Fruit fly (Drosophila melanogaster) whole organism, embryonic: Measurements from ENCODE around the gene CG10064.

ENCODE experiments used
- Bdp1 ChIP-seq: fragments of 200-800 bp; sonication (Bioruptor generic); optimal IDR thresholded peaks from 3 replicates; lab custom pipeline; 2016; ENCODE audit warnings: missing biosample characterization, missing genetic modification characterization
- CG10959 ChIP-seq: fragments of 200-800 bp; sonication (Bioruptor generic); IDR thresholded peaks from 2 replicates; pipeline ENCODE4 v1.3.6; 2022; ENCODE audit warnings: missing biosample characterization, missing genetic modification characterization
- CG11398 ChIP-seq: fragments of 200-800 bp; sonication (Bioruptor generic); optimal IDR thresholded peaks from 2 replicates; lab custom pipeline; 2016; ENCODE audit warnings: missing biosample characterization, missing genetic modification characterization
- CG11504 ChIP-seq: fragments of 200-800 bp; sonication (Bioruptor generic); optimal IDR thresholded peaks from 3 replicates; lab custom pipeline; 2019; ENCODE audit warnings: missing biosample characterization, mild to moderate bottlenecking, missing genetic modification characterization, moderate library complexity
- CG12071 ChIP-seq: fragments of 200-800 bp; sonication (Bioruptor generic); optimal IDR thresholded peaks from 3 replicates; lab custom pipeline; 2018; ENCODE audit warnings: missing biosample characterization, mild to moderate bottlenecking, missing genetic modification characterization
- CG12219 ChIP-seq: fragments of 200-800 bp; sonication (Bioruptor generic); optimal IDR thresholded peaks from 3 replicates; lab custom pipeline; 2018; ENCODE audit warnings: missing biosample characterization, mild to moderate bottlenecking, missing genetic modification characterization
- CG13287 ChIP-seq: fragments of 200-800 bp; sonication (Bioruptor generic); IDR thresholded peaks from 2 replicates; pipeline ENCODE4 v1.3.6; 2022; ENCODE audit warnings: missing biosample characterization, missing genetic modification characterization; ENCODE audit not compliant: partially characterized antibody
- CG13775 ChIP-seq: fragments of 200-800 bp; sonication (Bioruptor generic); optimal IDR thresholded peaks from 3 replicates; lab custom pipeline; 2017; ENCODE audit warnings: missing biosample characterization, mild to moderate bottlenecking, missing genetic modification characterization
- CG31388 ChIP-seq: fragments of 200-800 bp; sonication (Bioruptor generic); optimal IDR thresholded peaks from 2 replicates; lab custom pipeline; 2016; ENCODE audit warnings: missing biosample characterization, missing genetic modification characterization
- CG34422 ChIP-seq: fragments of 200-800 bp; sonication (Bioruptor generic); IDR thresholded peaks from 3 replicates; pipeline ENCODE4 v1.3.6; 2022; ENCODE audit warnings: missing biosample characterization, missing genetic modification characterization
- CG4424 ChIP-seq: fragments of 200-800 bp; sonication (Bioruptor generic); optimal IDR thresholded peaks from 3 replicates; lab custom pipeline; 2016; ENCODE audit warnings: missing biosample characterization, missing genetic modification characterization
- CG6254 ChIP-seq: fragments of 200-800 bp; sonication (Bioruptor generic); optimal IDR thresholded peaks from 3 replicates; lab custom pipeline; 2017; ENCODE audit warnings: mild to moderate bottlenecking, missing biosample characterization, missing genetic modification reagents, missing genetic modification characterization
- CG9876 ChIP-seq: fragments of 200-800 bp; sonication (Bioruptor generic); optimal IDR thresholded peaks from 2 replicates; lab custom pipeline; 2016; ENCODE audit warnings: missing biosample characterization, missing genetic modification characterization
- CHES-1-like ChIP-seq: fragments of 200-800 bp; sonication (Bioruptor generic); optimal IDR thresholded peaks from 2 replicates; lab custom pipeline; 2016; ENCODE audit warnings: missing biosample characterization, missing genetic modification characterization
- Dek ChIP-seq: fragments of 200-800 bp; sonication (Bioruptor generic); optimal IDR thresholded peaks from 3 replicates; lab custom pipeline; 2019; ENCODE audit warnings: missing biosample characterization, mild to moderate bottlenecking, missing genetic modification characterization, moderate library complexity
- E2f1 ChIP-seq: fragments of 200-800 bp; sonication (Bioruptor generic); IDR thresholded peaks from 2 replicates; pipeline ENCODE4 v1.3.6; 2022; ENCODE audit warnings: missing biosample characterization, missing genetic modification characterization
- Eip74EF ChIP-seq, 2 experiments: fragments of 200-800 bp in 1 of 2; fragments of >200 bp in 1 of 2; sonication (Bioruptor generic) in 1 of 2; optimal IDR thresholded peaks; 2 replicates each; lab custom pipeline; 2017 to 2019; ENCODE audit warnings: missing biosample characterization in 2 of 2, missing genetic modification characterization in 2 of 2, mild to moderate bottlenecking in 1 of 2, moderate library complexity in 1 of 2
- GATAe ChIP-seq: fragments of 200-800 bp; sonication (Bioruptor generic); conservative IDR thresholded peaks from 2 replicates; pipeline ENCODE4 v1.3.6; 2022; ENCODE audit warnings: missing biosample characterization, missing genetic modification characterization
- H2.0 ChIP-seq: fragments of 200-800 bp; sonication (Bioruptor generic); IDR thresholded peaks from 2 replicates; pipeline ENCODE4 v1.3.6; 2022; ENCODE audit warnings: missing biosample characterization, missing genetic modification characterization
- Hr39 ChIP-seq: fragments of >200 bp; optimal IDR thresholded peaks from 2 replicates; lab custom pipeline; 2017
- MBD-R2 ChIP-seq: fragments of 200-800 bp; sonication (Bioruptor generic); IDR thresholded peaks from 2 replicates; pipeline ENCODE4 v1.3.6; 2022; ENCODE audit warnings: missing biosample characterization, missing genetic modification characterization
- Med ChIP-seq: fragments of 200-800 bp; sonication (Bioruptor generic); peaks from one replicate; lab custom pipeline; 2016; ENCODE audit warnings: missing biosample characterization, missing genetic modification characterization, mild to moderate bottlenecking, inconsistent platforms, moderate library complexity
- Myb ChIP-seq: fragments of 200-800 bp; sonication (Bioruptor generic); optimal IDR thresholded peaks from 2 replicates; lab custom pipeline; 2016; ENCODE audit warnings: missing biosample characterization, missing genetic modification characterization
- NFAT ChIP-seq: fragments of 200-800 bp; sonication (Bioruptor generic); IDR thresholded peaks from 2 replicates; pipeline ENCODE4 v1.3.6; 2022; ENCODE audit warnings: missing biosample characterization, missing genetic modification characterization
- Neu2 ChIP-seq: fragments of 200-800 bp; sonication (Bioruptor generic); optimal IDR thresholded peaks from 3 replicates; lab custom pipeline; 2016; ENCODE audit warnings: missing biosample characterization, missing genetic modification characterization, borderline replicate concordance
- Rx ChIP-seq: fragments of 200-800 bp; sonication (Bioruptor generic); IDR thresholded peaks from 2 replicates; pipeline ENCODE4 v1.3.6; 2022; ENCODE audit warnings: missing biosample characterization, missing genetic modification characterization
- Stat92E ChIP-seq, 3 experiments: fragments of >200 bp in 2 of 3; fragments of 200-800 bp in 1 of 3; sonication (Bioruptor generic) in 1 of 3; optimal IDR thresholded peaks; 2 replicates each; lab custom pipeline; 2017 to 2019; ENCODE audit warnings: missing biosample characterization in 3 of 3, missing genetic modification characterization in 3 of 3, mild to moderate bottlenecking in 1 of 3, moderate library complexity in 1 of 3
- abd-A ChIP-seq: fragments of 200-800 bp; sonication (Bioruptor generic); optimal IDR thresholded peaks from 3 replicates; lab custom pipeline; 2019; ENCODE audit warnings: missing biosample characterization, mild to moderate bottlenecking, missing genetic modification characterization, moderate library complexity
- az2 ChIP-seq: fragments of 200-800 bp; sonication (Bioruptor generic); optimal IDR thresholded peaks from 3 replicates; lab custom pipeline; 2016; ENCODE audit warnings: missing biosample characterization, missing genetic modification characterization
- bigmax ChIP-seq: fragments of 200-800 bp; sonication (Bioruptor generic); optimal IDR thresholded peaks from 2 replicates; lab custom pipeline; 2018; ENCODE audit warnings: missing biosample characterization, mild to moderate bottlenecking, missing genetic modification characterization
- chif ChIP-seq, 2 experiments: fragments of 200-800 bp; sonication (Bioruptor generic); optimal IDR thresholded peaks; 3 replicates each; lab custom pipeline; 2016; ENCODE audit warnings: missing biosample characterization in 2 of 2, missing genetic modification characterization in 2 of 2
- disco-r ChIP-seq: fragments of 200-800 bp; sonication (Bioruptor generic); optimal IDR thresholded peaks from 2 replicates; lab custom pipeline; 2016; ENCODE audit warnings: missing biosample characterization, missing genetic modification characterization
- dysf ChIP-seq: fragments of 200-800 bp; sonication (Bioruptor generic); IDR thresholded peaks from 3 replicates; pipeline ENCODE4 v1.3.6; 2022; ENCODE audit warnings: missing biosample characterization, missing genetic modification characterization
- fd96Cb ChIP-seq: fragments of 200-800 bp; sonication (Bioruptor generic); optimal IDR thresholded peaks from 2 replicates; lab custom pipeline; 2018; ENCODE audit warnings: missing biosample characterization, mild to moderate bottlenecking, missing genetic modification characterization, moderate library complexity
- gt ChIP-seq: fragments of 200-800 bp; sonication (Bioruptor generic); IDR thresholded peaks from 2 replicates; pipeline ENCODE4 v1.3.6; 2022; ENCODE audit warnings: missing biosample characterization, missing genetic modification characterization
- hth ChIP-seq: fragments of >200 bp; optimal IDR thresholded peaks from 2 replicates; lab custom pipeline; 2017; ENCODE audit warnings: inconsistent platforms
- kah ChIP-seq: fragments of 200-800 bp; sonication (Bioruptor generic); optimal IDR thresholded peaks from 2 replicates; lab custom pipeline; 2018; ENCODE audit warnings: missing biosample characterization, mild to moderate bottlenecking, missing genetic modification characterization
- nerfin-1 ChIP-seq: fragments of 200-800 bp; sonication (Bioruptor generic); optimal IDR thresholded peaks from 3 replicates; lab custom pipeline; 2019; ENCODE audit warnings: missing biosample characterization, mild to moderate bottlenecking, missing genetic modification characterization, moderate library complexity
- prd ChIP-seq, 3 experiments: fragments of >200 bp in 2 of 3; fragments of 200-800 bp in 1 of 3; sonication (Bioruptor generic) in 1 of 3; optimal IDR thresholded peaks in 2 of 3; IDR thresholded peaks in 1 of 3; 2 replicates in 2 of 3; 3 replicates in 1 of 3; pipeline versions ENCODE4 v1.3.6 to Lab custom; 2017 to 2022; ENCODE audit warnings: missing biosample characterization in 1 of 3, missing genetic modification characterization in 1 of 3
- pros ChIP-seq: fragments of 200-800 bp; sonication (Bioruptor generic); optimal IDR thresholded peaks from 3 replicates; lab custom pipeline; 2019; ENCODE audit warnings: missing biosample characterization, mild to moderate bottlenecking, missing genetic modification characterization, moderate library complexity
- psq ChIP-seq: fragments of 200-800 bp; sonication (Bioruptor generic); optimal IDR thresholded peaks from 2 replicates; lab custom pipeline; 2017; ENCODE audit warnings: missing biosample characterization, missing genetic modification characterization
- scrt ChIP-seq: fragments of 200-800 bp; sonication (Bioruptor generic); optimal IDR thresholded peaks from 2 replicates; lab custom pipeline; 2018; ENCODE audit warnings: missing biosample characterization, mild to moderate bottlenecking, missing genetic modification characterization, moderate library complexity
- sd ChIP-seq: fragments of 200-800 bp; sonication (Bioruptor generic); optimal IDR thresholded peaks from 3 replicates; lab custom pipeline; 2018; ENCODE audit warnings: missing biosample characterization, mild to moderate bottlenecking, missing genetic modification characterization, moderate library complexity
- sens-2 ChIP-seq: fragments of 200-800 bp; sonication (Bioruptor generic); IDR thresholded peaks from 2 replicates; pipeline ENCODE4 v1.3.6; 2022; ENCODE audit warnings: missing biosample characterization, missing genetic modification characterization
- sisA ChIP-seq: fragments of 200-800 bp; sonication (Bioruptor generic); IDR thresholded peaks from 2 replicates; pipeline ENCODE4 v1.3.6; 2022; ENCODE audit warnings: missing biosample characterization, missing genetic modification characterization
- slp2 ChIP-seq: fragments of 200-800 bp; sonication (Bioruptor generic); optimal IDR thresholded peaks from 2 replicates; lab custom pipeline; 2016; ENCODE audit warnings: missing biosample characterization, missing genetic modification characterization
- sna ChIP-seq: fragments of 200-800 bp; sonication (Bioruptor generic); IDR thresholded peaks from 2 replicates; pipeline ENCODE4 v1.3.6; 2022; ENCODE audit warnings: missing biosample characterization, missing genetic modification characterization; ENCODE audit not compliant: partially characterized antibody
- sug ChIP-seq: fragments of 200-800 bp; optimal IDR thresholded peaks from 2 replicates; lab custom pipeline; 2019; ENCODE audit warnings: missing biosample characterization, mild to moderate bottlenecking, missing genetic modification characterization, moderate library complexity
- trem ChIP-seq: fragments of 200-800 bp; optimal IDR thresholded peaks from 3 replicates; lab custom pipeline; 2019; ENCODE audit warnings: missing biosample characterization, mild to moderate bottlenecking, missing genetic modification characterization, moderate library complexity
- ttk ChIP-seq: fragments of 200-800 bp; sonication (Bioruptor generic); IDR thresholded peaks from 2 replicates; pipeline ENCODE4 v2.1.2; 2022; ENCODE audit warnings: missing biosample characterization, missing genetic modification characterization
- twi ChIP-seq: fragments of 200-800 bp; optimal IDR thresholded peaks from 2 replicates; lab custom pipeline; 2019; ENCODE audit warnings: missing biosample characterization, mild to moderate bottlenecking, missing genetic modification characterization, moderate library complexity

The CG10064 gene

dm6 chr3L:6977391-6977790 is 9.7 kb upstream of the CG10064 start (continued):
- no peak for TF ChIP-seq sd
- TF ChIP-seq Med (GFP tag; lab: Kevin White, UChicago), result peak; percentile 43
- no peak for TF ChIP-seq abd-A (tag; lab: Kevin White, UChicago)
- TF ChIP-seq nerfin-1 (tag; lab: Kevin White, UChicago), result peak; percentile 16
- TF ChIP-seq Hr39 (lab: Kevin White, UChicago), result no peak
- peak; percentile 58 for TF ChIP-seq CG13775 (GFP tag; lab: Kevin White, UChicago)
- peak; percentile 21 for TF ChIP-seq CG12219 (GFP tag; lab: Kevin White, UChicago)
- no peak for TF ChIP-seq NFAT (GFP tag; lab: Robert Waterston, UW)
- no peak for TF ChIP-seq CG31388 (GFP tag; lab: Kevin White, UChicago)
- peak; percentile 64; the same call in 2 of the 3 replicates for TF ChIP-seq dysf (GFP tag; lab: Robert Waterston, UW)
- no peak for TF ChIP-seq scrt
- TF ChIP-seq fd96Cb (tag; lab: Kevin White, UChicago), result peak; percentile 60
- no peak for TF ChIP-seq bigmax (GFP tag; lab: Kevin White, UChicago)
- TF ChIP-seq twi (tag; lab: Kevin White, UChicago), result no peak
- no peak for TF ChIP-seq psq (GFP tag; lab: Kevin White, UChicago)
- no peak for TF ChIP-seq Neu2
- TF ChIP-seq trem, result peak; percentile 50
- no peak for TF ChIP-seq CG9876 (GFP tag; lab: Kevin White, UChicago)
- TF ChIP-seq GATAe (GFP tag; lab: Robert Waterston, UW), result no peak; the same call in 1 of the 2 replicates
- no peak for TF ChIP-seq Stat92E (GFP tag; optimal IDR thresholded peaks at IDR 0.05; lab: Kevin White, UChicago)
- no peak for TF ChIP-seq CHES-1-like (GFP tag; lab: Kevin White, UChicago)
- TF ChIP-seq Rx (GFP tag; lab: Robert Waterston, UW), result peak; percentile 38; the same call in 1 of the 2 replicates
- no peak for TF ChIP-seq chif (GFP tag; optimal IDR thresholded peaks at IDR 0.05; lab: Kevin White, UChicago)
- TF ChIP-seq Eip74EF (GFP tag; optimal IDR thresholded peaks at IDR 0.05; lab: Kevin White, UChicago), result peak in 1 of 2 experiments; percentile 26
- peak; percentile 46; the same call in 1 of the 2 replicates for TF ChIP-seq sens-2 (GFP tag; lab: Robert Waterston, UW)
- TF ChIP-seq Bdp1, result no peak
- TF ChIP-seq pros (GFP tag; lab: Kevin White, UChicago), result no peak
- TF ChIP-seq Myb (GFP tag; lab: Kevin White, UChicago), result no peak
- TF ChIP-seq sna, result no peak
- TF ChIP-seq CG12071 (GFP tag; lab: Kevin White, UChicago), result no peak
- peak; percentile 19 for TF ChIP-seq kah
- TF ChIP-seq E2f1 (GFP tag; lab: Robert Waterston, UW), result peak; percentile 65
- TF ChIP-seq prd (optimal IDR thresholded peaks at IDR 0.05; lab: Kevin White, UChicago), result no peak
- peak; percentile 72 for TF ChIP-seq prd (GFP tag; IDR thresholded peaks at IDR 0.05; lab: Robert Waterston, UW)
- TF ChIP-seq sug (tag; lab: Kevin White, UChicago), result no peak
- TF ChIP-seq az2 (GFP tag; lab: Kevin White, UChicago), result peak; percentile 46
- peak; percentile 58; the same call in 1 of the 2 replicates for TF ChIP-seq ttk (GFP tag; lab: Robert Waterston, UW)
- TF ChIP-seq CG4424 (GFP tag; lab: Kevin White, UChicago), result peak; percentile 61
- peak; percentile 67 for TF ChIP-seq CG6254 (GFP tag; lab: Kevin White, UChicago)
- no peak for TF ChIP-seq hth
- TF ChIP-seq disco-r (GFP tag; lab: Kevin White, UChicago), result no peak
- TF ChIP-seq CG11398 (GFP tag; lab: Kevin White, UChicago), result no peak
- TF ChIP-seq CG13287 (GFP tag; lab: Robert Waterston, UW), result no peak
- TF ChIP-seq gt (GFP tag; lab: Robert Waterston, UW), result no peak
- TF ChIP-seq CG34422, result peak; percentile 52; the same call in 2 of the 3 replicates
- peak; percentile 74 for TF ChIP-seq CG11504 (tag; lab: Kevin White, UChicago)
- TF ChIP-seq slp2 (GFP tag; lab: Kevin White, UChicago), result no peak
- no peak for TF ChIP-seq H2.0 (GFP tag; lab: Robert Waterston, UW)
- TF ChIP-seq MBD-R2 (GFP tag; lab: Robert Waterston, UW), result peak; percentile 46; the same call in 1 of the 2 replicates
- peak; percentile 71 for TF ChIP-seq sisA (GFP tag; lab: Robert Waterston, UW)
- peak; percentile 65 for TF ChIP-seq CG10959 (GFP tag; lab: Robert Waterston, UW)
- TF ChIP-seq Dek (tag; lab: Kevin White, UChicago), result peak; percentile 42
